Fruit fly (Drosophila melanogaster) whole organism, embryonic: Measurements from ENCODE around the gene CG14339.

Experiments used
- BtbVII ChIP-seq: fragments of 200-800 bp; sonication (Bioruptor generic); optimal IDR thresholded peaks from 3 replicates; lab custom pipeline; 2017; ENCODE audit warnings: missing biosample characterization, mild to moderate bottlenecking, missing genetic modification characterization
- CG10209 ChIP-seq: fragments of 200-800 bp; sonication (Bioruptor generic); optimal IDR thresholded peaks from 3 replicates; lab custom pipeline; 2017; ENCODE audit warnings: missing biosample characterization, mild to moderate bottlenecking, missing genetic modification characterization, missing genetic modification reagents
- CG10366 ChIP-seq: fragments of 200-800 bp; sonication (Bioruptor generic); IDR thresholded peaks from 2 replicates; pipeline ENCODE4 v1.3.6; 2022; ENCODE audit warnings: missing biosample characterization, missing genetic modification characterization
- CG10543 ChIP-seq: fragments of 200-800 bp; sonication (Bioruptor generic); optimal IDR thresholded peaks from 3 replicates; lab custom pipeline; 2017; ENCODE audit warnings: missing biosample characterization, mild to moderate bottlenecking, missing genetic modification characterization, moderate library complexity
- CG10654 ChIP-seq: fragments of 200-800 bp; sonication (Bioruptor generic); optimal IDR thresholded peaks from 2 replicates; lab custom pipeline; 2016; ENCODE audit warnings: missing biosample characterization, missing genetic modification characterization
- CG12744 ChIP-seq: fragments of 200-800 bp; sonication (Bioruptor generic); optimal IDR thresholded peaks from 2 replicates; lab custom pipeline; 2016; ENCODE audit warnings: missing biosample characterization, missing genetic modification characterization
- CG15479 ChIP-seq: fragments of 200-800 bp; sonication (Bioruptor generic); optimal IDR thresholded peaks from 3 replicates; lab custom pipeline; 2019; ENCODE audit warnings: missing biosample characterization, mild to moderate bottlenecking, missing genetic modification characterization, moderate library complexity
- CG17568 ChIP-seq: fragments of 200-800 bp; sonication (Bioruptor generic); optimal IDR thresholded peaks from 2 replicates; lab custom pipeline; 2018; ENCODE audit warnings: missing biosample characterization, mild to moderate bottlenecking, missing genetic modification characterization, moderate library complexity
- CG17612 ChIP-seq: fragments of 200-800 bp; sonication (Bioruptor generic); IDR thresholded peaks from 2 replicates; pipeline ENCODE4 v1.3.6; 2022; ENCODE audit warnings: missing biosample characterization, missing genetic modification characterization
- CG1792 ChIP-seq: fragments of 200-800 bp; sonication (Bioruptor generic); optimal IDR thresholded peaks from 2 replicates; lab custom pipeline; 2016; ENCODE audit warnings: missing biosample characterization, missing genetic modification characterization
- CG1832 ChIP-seq: fragments of 200-800 bp; sonication (Bioruptor generic); optimal IDR thresholded peaks from 2 replicates; lab custom pipeline; 2017; ENCODE audit warnings: missing biosample characterization, mild to moderate bottlenecking, missing genetic modification characterization, inconsistent platforms
- CG2202 ChIP-seq: fragments of 200-800 bp; sonication (Bioruptor generic); optimal IDR thresholded peaks from 2 replicates; lab custom pipeline; 2018; ENCODE audit warnings: missing biosample characterization, mild to moderate bottlenecking, missing genetic modification characterization
- CG34422 ChIP-seq: fragments of 200-800 bp; sonication (Bioruptor generic); IDR thresholded peaks from 3 replicates; pipeline ENCODE4 v1.3.6; 2022; ENCODE audit warnings: missing biosample characterization, missing genetic modification characterization
- CG5953 ChIP-seq: fragments of 200-800 bp; sonication (Bioruptor generic); IDR thresholded peaks from 2 replicates; pipeline ENCODE4 v1.3.6; 2022; ENCODE audit warnings: missing biosample characterization, missing genetic modification characterization
- CG6272 ChIP-seq: fragments of 200-800 bp; sonication (Bioruptor generic); IDR thresholded peaks from 2 replicates; pipeline ENCODE4 v1.3.6; 2022; ENCODE audit warnings: missing biosample characterization, missing genetic modification characterization
- CG6654 ChIP-seq: fragments of 200-800 bp; sonication (Bioruptor generic); optimal IDR thresholded peaks from 2 replicates; lab custom pipeline; 2017; ENCODE audit warnings: missing biosample characterization, mild to moderate bottlenecking, missing genetic modification characterization
- CG7928 ChIP-seq: fragments of 200-800 bp; sonication (Bioruptor generic); optimal IDR thresholded peaks from 2 replicates; lab custom pipeline; 2017; ENCODE audit warnings: missing biosample characterization, mild to moderate bottlenecking, missing genetic modification characterization
- Dad ChIP-seq: fragments of 200-800 bp; sonication (Bioruptor generic); optimal IDR thresholded peaks from 3 replicates; lab custom pipeline; 2016; ENCODE audit warnings: missing biosample characterization, missing genetic modification characterization
- Dll ChIP-seq: fragments of 200-800 bp; sonication (Bioruptor generic); IDR thresholded peaks from 4 replicates; pipeline ENCODE4 v1.3.6; 2022; ENCODE audit warnings: missing biosample characterization, missing genetic modification characterization; ENCODE audit not compliant: partially characterized antibody
- Ets97D ChIP-seq: fragments of 200-800 bp; sonication (Bioruptor generic); optimal IDR thresholded peaks from 3 replicates; lab custom pipeline; 2016; ENCODE audit warnings: missing biosample characterization, missing genetic modification characterization
- Kr ChIP-seq: fragments of 200-800 bp; sonication (Bioruptor generic); optimal IDR thresholded peaks from 2 replicates; lab custom pipeline; 2017; ENCODE audit warnings: missing biosample characterization, mild to moderate bottlenecking, missing genetic modification characterization
- Lpt ChIP-seq: fragments of >200 bp; optimal IDR thresholded peaks from 2 replicates; lab custom pipeline; 2018; ENCODE audit warnings: missing biosample characterization, missing genetic modification characterization
- Mrtf ChIP-seq: fragments of 200-800 bp; sonication (Bioruptor generic); IDR thresholded peaks from 3 replicates; pipeline ENCODE4 v1.3.6; 2022; ENCODE audit warnings: missing biosample characterization, missing genetic modification characterization
- Neu2 ChIP-seq: fragments of 200-800 bp; sonication (Bioruptor generic); optimal IDR thresholded peaks from 3 replicates; lab custom pipeline; 2016; ENCODE audit warnings: missing biosample characterization, missing genetic modification characterization, borderline replicate concordance
- ap ChIP-seq: fragments of 200-800 bp; sonication (Bioruptor generic); IDR thresholded peaks from 2 replicates; pipeline ENCODE4 v1.3.6; 2022; ENCODE audit warnings: missing biosample characterization, missing genetic modification characterization
- ato ChIP-seq: fragments of 200-800 bp; sonication (Bioruptor generic); IDR thresholded peaks from 2 replicates; pipeline ENCODE4 v1.3.6; 2022; ENCODE audit warnings: missing biosample characterization, missing genetic modification characterization; ENCODE audit not compliant: partially characterized antibody
- bsh ChIP-seq, 2 experiments: fragments of 200-800 bp; sonication (Bioruptor generic); optimal IDR thresholded peaks; 2 replicates each; lab custom pipeline; 2017 to 2018; ENCODE audit warnings: mild to moderate bottlenecking in 2 of 2, missing biosample characterization in 2 of 2, missing genetic modification characterization in 2 of 2, moderate library complexity in 1 of 2
- chinmo ChIP-seq: fragments of 200-800 bp; sonication (Bioruptor generic); IDR thresholded peaks from 4 replicates; pipeline ENCODE4 v1.3.6; 2022; ENCODE audit warnings: missing biosample characterization, missing genetic modification characterization; ENCODE audit not compliant: partially characterized antibody
- croc ChIP-seq: fragments of 200-800 bp; sonication (Bioruptor generic); conservative IDR thresholded peaks from 3 replicates; pipeline ENCODE4 v1.3.6; 2022; ENCODE audit warnings: missing biosample characterization, missing genetic modification characterization
- crol ChIP-seq: fragments of 200-800 bp; sonication (Bioruptor generic); IDR thresholded peaks from 2 replicates; pipeline ENCODE4 v1.3.6; 2022; ENCODE audit warnings: missing biosample characterization, missing genetic modification characterization
- crp ChIP-seq, 2 experiments: fragments of 200-800 bp; sonication (Bioruptor generic); optimal IDR thresholded peaks; 2 replicates in 1 of 2; 3 replicates in 1 of 2; lab custom pipeline; 2017; ENCODE audit warnings: missing biosample characterization in 2 of 2, missing genetic modification characterization in 2 of 2, mild to moderate bottlenecking in 1 of 2, moderate library complexity in 1 of 2
- dysf ChIP-seq: fragments of 200-800 bp; sonication (Bioruptor generic); IDR thresholded peaks from 3 replicates; pipeline ENCODE4 v1.3.6; 2022; ENCODE audit warnings: missing biosample characterization, missing genetic modification characterization
- fd64A ChIP-seq: fragments of 200-800 bp; sonication (Bioruptor generic); optimal IDR thresholded peaks from 3 replicates; lab custom pipeline; 2018; ENCODE audit warnings: missing biosample characterization, mild to moderate bottlenecking, missing genetic modification characterization
- gcm2 ChIP-seq: fragments of 200-800 bp; sonication (Bioruptor generic); optimal IDR thresholded peaks from 2 replicates; lab custom pipeline; 2016; ENCODE audit warnings: missing biosample characterization, missing genetic modification characterization
- gro ChIP-seq: fragments of 200-800 bp; sonication (Bioruptor generic); optimal IDR thresholded peaks from 2 replicates; lab custom pipeline; 2016; ENCODE audit warnings: missing biosample characterization, missing genetic modification characterization
- hth ChIP-seq: fragments of >200 bp; optimal IDR thresholded peaks from 2 replicates; lab custom pipeline; 2017; ENCODE audit warnings: inconsistent platforms
- jumu ChIP-seq: fragments of 200-800 bp; sonication (Bioruptor generic); optimal IDR thresholded peaks from 3 replicates; lab custom pipeline; 2016; ENCODE audit warnings: missing biosample characterization, missing genetic modification characterization
- klu ChIP-seq: fragments of 200-800 bp; sonication (Bioruptor generic); IDR thresholded peaks from 2 replicates; pipeline ENCODE4 v1.3.6; 2022; ENCODE audit warnings: missing biosample characterization, missing genetic modification characterization
- lab ChIP-seq: fragments of 200-800 bp; sonication (Bioruptor generic); optimal IDR thresholded peaks from 3 replicates; lab custom pipeline; 2017; ENCODE audit warnings: missing biosample characterization, missing genetic modification characterization, mild to moderate bottlenecking, moderate library complexity, missing genetic modification reagents
- lilli ChIP-seq: fragments of 200-800 bp; sonication (Bioruptor generic); optimal IDR thresholded peaks from 3 replicates; lab custom pipeline; 2016; ENCODE audit warnings: missing biosample characterization, missing genetic modification characterization
- lov ChIP-seq, 2 experiments: fragments of 200-800 bp in 1 of 2; fragments of >200 bp in 1 of 2; sonication (Bioruptor generic) in 1 of 2; IDR thresholded peaks in 1 of 2; optimal IDR thresholded peaks in 1 of 2; 2 replicates in 1 of 2; 3 replicates in 1 of 2; pipeline versions ENCODE4 v1.3.6 to Lab custom; 2017 to 2022; ENCODE audit warnings: missing biosample characterization in 1 of 2, missing genetic modification characterization in 1 of 2
- mld ChIP-seq: fragments of 200-800 bp; sonication (Bioruptor generic); IDR thresholded peaks from 3 replicates; pipeline ENCODE4 v1.3.6; 2022; ENCODE audit warnings: missing biosample characterization, missing genetic modification characterization; ENCODE audit not compliant: partially characterized antibody
- pros ChIP-seq: fragments of 200-800 bp; sonication (Bioruptor generic); optimal IDR thresholded peaks from 3 replicates; lab custom pipeline; 2019; ENCODE audit warnings: missing biosample characterization, mild to moderate bottlenecking, missing genetic modification characterization, moderate library complexity
- pum ChIP-seq: fragments of 200-800 bp; sonication (Bioruptor generic); optimal IDR thresholded peaks from 2 replicates; lab custom pipeline; 2016; ENCODE audit warnings: missing biosample characterization, missing genetic modification characterization
- rib ChIP-seq: fragments of 200-800 bp; sonication (Bioruptor generic); IDR thresholded peaks from 2 replicates; pipeline ENCODE4 v1.3.6; 2022; ENCODE audit warnings: missing biosample characterization, missing genetic modification characterization
- sim ChIP-seq: fragments of 200-800 bp; sonication (Bioruptor generic); IDR thresholded peaks from 2 replicates; pipeline ENCODE4 v1.3.6; 2022; ENCODE audit warnings: missing biosample characterization, missing genetic modification characterization
- slbo ChIP-seq: fragments of 200-800 bp; sonication (Bioruptor generic); IDR thresholded peaks from 2 replicates; pipeline ENCODE4 v1.3.6; 2022; ENCODE audit warnings: missing biosample characterization, missing genetic modification characterization
- tap ChIP-seq: fragments of 200-800 bp; optimal IDR thresholded peaks from 3 replicates; lab custom pipeline; 2019; ENCODE audit warnings: missing biosample characterization, mild to moderate bottlenecking, missing genetic modification characterization, moderate library complexity
- trh ChIP-seq: fragments of 200-800 bp; sonication (Bioruptor generic); optimal IDR thresholded peaks from 2 replicates; lab custom pipeline; 2016; ENCODE audit warnings: missing biosample characterization, missing genetic modification characterization
- zen2 ChIP-seq: fragments of 200-800 bp; sonication (Bioruptor generic); IDR thresholded peaks from 3 replicates; pipeline ENCODE4 v1.3.6; 2022; ENCODE audit warnings: missing biosample characterization, missing genetic modification characterization; ENCODE audit not compliant: partially characterized antibody
- zfh2 ChIP-seq: fragments of 200-800 bp; sonication (Bioruptor generic); optimal IDR thresholded peaks from 2 replicates; lab custom pipeline; 2016; ENCODE audit warnings: missing biosample characterization, missing genetic modification characterization

The CG14339 gene

dm6 chr2L:1070941-1071340 lies 37.4 kb upstream of the CG14339 start (continued):
- TF ChIP-seq crol (GFP tag; lab: Robert Waterston, UW) (no peak; the same call in 1 of the 2 replicates), BtbVII (GFP tag; lab: Kevin White, UChicago) (no peak), CG5953 (GFP tag; lab: Robert Waterston, UW) (no peak), CG12744 (GFP tag; lab: Kevin White, UChicago) (no peak), CG10366 (GFP tag; lab: Robert Waterston, UW) (peak; percentile 49), croc (GFP tag; lab: Robert Waterston, UW) (no peak), CG34422 (0 out of 3 replicates have a peak, but pooled peaks have one; percentile 8), ap (GFP tag; lab: Robert Waterston, UW) (no peak), fd64A (GFP tag; lab: Kevin White, UChicago) (no peak), Dll (GFP tag; lab: Robert Waterston, UW) (no peak), CG10654 (GFP tag; lab: Kevin White, UChicago) (no peak), lov (optimal IDR thresholded peaks at IDR 0.05; lab: Kevin White, UChicago) (no peak), lov (GFP tag; IDR thresholded peaks at IDR 0.05; lab: Robert Waterston, UW) (no peak), crp (GFP tag; optimal IDR thresholded peaks at IDR 0.05; lab: Kevin White, UChicago) (no peak), CG10543 (peak; percentile 4), CG7928 (GFP tag; lab: Kevin White, UChicago) (no peak), jumu (GFP tag; lab: Kevin White, UChicago) (no peak), gro (GFP tag; lab: Kevin White, UChicago) (no peak), CG1792 (no peak), rib (0 out of 2 replicates have a peak, but pooled peaks have one; percentile 30), CG1832 (GFP tag; lab: Kevin White, UChicago) (no peak), Neu2 (GFP tag; lab: Kevin White, UChicago) (no peak), pros (no peak), sim (GFP tag; lab: Robert Waterston, UW) (no peak), CG10209 (GFP tag; lab: Kevin White, UChicago) (no peak), Ets97D (GFP tag; lab: Kevin White, UChicago) (no peak), ato (GFP tag; lab: Robert Waterston, UW) (no peak), CG17612 (GFP tag; lab: Robert Waterston, UW) (no peak), bsh (GFP tag; optimal IDR thresholded peaks at IDR 0.05; lab: Kevin White, UChicago) (peak in 1 of 2 experiments; percentile 54), lab (GFP tag; lab: Kevin White, UChicago) (peak; percentile 38), klu (GFP tag; lab: Robert Waterston, UW) (no peak), chinmo (GFP tag; lab: Robert Waterston, UW) (no peak), mld (GFP tag; lab: Robert Waterston, UW) (no peak), CG17568 (GFP tag; lab: Kevin White, UChicago) (no peak), CG6272 (GFP tag; lab: Robert Waterston, UW) (no peak; the same call in 1 of the 2 replicates), gcm2 (no peak), zen2 (GFP tag; lab: Robert Waterston, UW) (no peak), zfh2 (peak; percentile 43), CG15479 (GFP tag; lab: Kevin White, UChicago) (no peak), dysf (peak; percentile 65), Mrtf (GFP tag; lab: Robert Waterston, UW) (0 out of 3 replicates have a peak, but pooled peaks have one; percentile 29), Lpt (GFP tag; lab: Kevin White, UChicago) (no peak), Dad (GFP tag; lab: Kevin White, UChicago) (no peak), CG2202 (tag; lab: Kevin White, UChicago) (no peak), lilli (peak; percentile 4), CG6654 (GFP tag; lab: Kevin White, UChicago) (no peak), hth (no peak), slbo (GFP tag; lab: Robert Waterston, UW) (peak; percentile 67), trh (no peak), pum (GFP tag; lab: Kevin White, UChicago) (peak; percentile 9), Kr (GFP tag; lab: Kevin White, UChicago) (no peak), tap (no peak)
